Worm (Caenorhabditis elegans): ENCODE results near the gene scl-6.

Gene scl-6

DNA sequence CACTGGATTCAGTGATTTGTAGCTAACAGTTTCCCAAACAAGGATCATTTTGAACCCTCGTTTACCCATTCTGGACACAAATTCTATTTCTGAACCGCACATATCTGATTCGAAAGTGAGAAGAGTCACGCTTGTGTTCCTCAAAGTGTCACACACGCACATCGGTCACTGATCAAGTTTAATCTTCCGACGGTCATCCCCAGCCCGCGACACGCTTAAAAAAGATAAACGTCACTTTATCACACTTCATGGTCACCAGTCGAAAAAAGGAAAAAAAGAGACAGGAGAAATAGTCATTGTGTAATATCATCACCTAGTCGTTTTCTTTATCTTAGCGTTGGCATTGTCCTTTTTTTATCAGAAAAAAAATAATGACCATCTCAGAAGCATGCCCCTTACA is 9.1 kb downstream of the scl-6 start:
- TF ChIP-seq B0310.2 (tag; optimal IDR thresholded peaks at IDR 0.05) (no peak), pes-1 (GFP tag; IDR thresholded peaks at IDR 0.05) (no peak), ets-7 (tag; optimal IDR thresholded peaks at IDR 0.05) (no peak), hnd-1 (tag; optimal IDR thresholded peaks at IDR 0.05) (no peak), hmbx-1 (tag; optimal IDR thresholded peaks at IDR 0.05) (no peak), flt-1 (GFP tag; IDR thresholded peaks at IDR 0.05) (no peak), ceh-36 (tag; optimal IDR thresholded peaks at IDR 0.05) (no peak), tbx-11 (GFP tag; IDR thresholded peaks at IDR 0.05) (no peak), aly-1 (tag; optimal IDR thresholded peaks at IDR 0.05) (no peak), hmg-4 (GFP tag; optimal IDR thresholded peaks at IDR 0.05) (no peak), ama-1 (optimal IDR thresholded peaks at IDR 0.05) (no peak), tbx-37 (GFP tag; conservative IDR thresholded peaks at IDR 0.05) (no peak)

ce11 chrIV:13078342-13078741 is 9.8 kb downstream of the scl-6 start:
- TF ChIP-seq tbx-11 (GFP tag; IDR thresholded peaks at IDR 0.05) = no peak
- no peak for TF ChIP-seq pes-1 (GFP tag; IDR thresholded peaks at IDR 0.05)
- no peak for TF ChIP-seq sea-1 (GFP tag; conservative IDR thresholded peaks at IDR 0.05)
- TF ChIP-seq F13C5.2 (tag; optimal IDR thresholded peaks at IDR 0.05) = no peak
- no peak for TF ChIP-seq tbx-37 (GFP tag; conservative IDR thresholded peaks at IDR 0.05)
- no peak for TF ChIP-seq hmg-4 (GFP tag; optimal IDR thresholded peaks at IDR 0.05)
- TF ChIP-seq B0310.2 (tag; optimal IDR thresholded peaks at IDR 0.05) = no peak
- no peak for TF ChIP-seq ets-7 (tag; optimal IDR thresholded peaks at IDR 0.05)
- no peak for TF ChIP-seq hnd-1 (tag; optimal IDR thresholded peaks at IDR 0.05)

DNA sequence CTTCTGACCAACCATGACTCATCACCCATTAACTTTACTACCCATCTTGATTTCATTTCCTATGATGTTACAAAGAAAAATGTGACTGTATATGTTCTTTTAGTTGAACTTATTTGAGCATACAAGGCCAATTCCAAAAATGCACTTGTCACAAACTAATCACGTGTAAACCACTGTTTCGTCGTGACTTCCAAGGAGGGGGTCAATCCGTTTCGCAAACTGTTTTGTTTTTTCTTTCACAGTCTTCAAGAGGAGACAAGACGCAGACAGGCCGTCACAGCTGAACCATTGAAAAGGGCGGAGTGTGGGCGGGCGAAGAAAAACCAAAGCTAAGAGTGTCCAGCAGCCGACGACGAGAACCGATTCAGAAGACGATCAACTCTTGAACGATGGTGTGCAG is 10.6 kb downstream of the scl-6 start, which contains the start of gene C39E9.8:
Gene C39E9.8 (plus strand): TSS at position 328 of the 400 bp plus-strand sequence.
- no peak for TF ChIP-seq tbx-11 (GFP tag; IDR thresholded peaks at IDR 0.05)
- no peak for TF ChIP-seq hmbx-1 (tag; optimal IDR thresholded peaks at IDR 0.05)
- no peak for TF ChIP-seq tra-4 (tag; optimal IDR thresholded peaks at IDR 0.05)
- TF ChIP-seq F13C5.2 (tag; optimal IDR thresholded peaks at IDR 0.05) = no peak
- TF ChIP-seq tbx-37 (GFP tag; conservative IDR thresholded peaks at IDR 0.05) = no peak
- TF ChIP-seq pes-1 (GFP tag; IDR thresholded peaks at IDR 0.05) = no peak
- TF ChIP-seq ets-7 (tag; optimal IDR thresholded peaks at IDR 0.05) = no peak
- no peak for TF ChIP-seq ama-1 (optimal IDR thresholded peaks at IDR 0.05)
- TF ChIP-seq sea-1 (GFP tag; conservative IDR thresholded peaks at IDR 0.05) = no peak
- no peak for TF ChIP-seq hnd-1 (tag; optimal IDR thresholded peaks at IDR 0.05)
- TF ChIP-seq ceh-36 (tag; optimal IDR thresholded peaks at IDR 0.05) = no peak
- no peak for TF ChIP-seq B0310.2 (tag; optimal IDR thresholded peaks at IDR 0.05)
- TF ChIP-seq hmg-4 (GFP tag; optimal IDR thresholded peaks at IDR 0.05) = no peak
- no peak for TF ChIP-seq ceh-13 (GFP tag; optimal IDR thresholded peaks at IDR 0.05)
- TF ChIP-seq scrt-1 (GFP tag; IDR thresholded peaks at IDR 0.05) = no peak

ce11 chrIV:13080185-13080584 is 11.6 kb downstream of the scl-6 start:
- TF ChIP-seq sea-1 (GFP tag; conservative IDR thresholded peaks at IDR 0.05) (no peak), F13C5.2 (tag; optimal IDR thresholded peaks at IDR 0.05) (no peak), hnd-1 (tag; optimal IDR thresholded peaks at IDR 0.05) (no peak), tbx-37 (GFP tag; conservative IDR thresholded peaks at IDR 0.05) (no peak), tbx-11 (GFP tag; IDR thresholded peaks at IDR 0.05) (no peak), ama-1 (optimal IDR thresholded peaks at IDR 0.05) (no peak), ceh-13 (GFP tag; optimal IDR thresholded peaks at IDR 0.05) (no peak), flt-1 (GFP tag; IDR thresholded peaks at IDR 0.05) (no peak), B0310.2 (tag; optimal IDR thresholded peaks at IDR 0.05) (no peak), pes-1 (GFP tag; IDR thresholded peaks at IDR 0.05) (no peak), tra-4 (tag; optimal IDR thresholded peaks at IDR 0.05) (no peak), hmg-4 (GFP tag; optimal IDR thresholded peaks at IDR 0.05) (no peak), hmbx-1 (tag; optimal IDR thresholded peaks at IDR 0.05) (no peak), ceh-36 (tag; optimal IDR thresholded peaks at IDR 0.05) (no peak), scrt-1 (GFP tag; IDR thresholded peaks at IDR 0.05) (no peak), ets-7 (tag; optimal IDR thresholded peaks at IDR 0.05) (no peak), aly-1 (tag; optimal IDR thresholded peaks at IDR 0.05) (no peak)

DNA sequence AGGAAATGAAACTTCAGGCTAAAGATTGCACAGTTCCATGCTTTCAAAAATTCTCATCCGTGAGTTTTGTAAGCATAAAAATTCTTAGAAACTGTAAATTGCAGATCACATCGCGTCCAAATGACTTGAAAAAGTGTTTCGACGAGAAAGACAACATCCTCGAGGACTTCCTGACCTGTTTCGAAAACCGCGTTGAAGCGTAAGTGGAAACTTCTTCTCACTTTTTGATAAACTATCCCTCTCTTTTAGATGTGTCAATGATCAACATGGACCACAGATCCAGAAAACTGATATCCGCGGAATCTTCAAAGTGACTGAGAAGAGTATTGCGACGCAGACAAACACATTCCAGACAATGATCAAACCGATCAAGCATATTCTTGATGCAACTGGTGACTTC is 12.3 kb downstream of the scl-6 start:
- no peak for TF ChIP-seq flt-1 (GFP tag; IDR thresholded peaks at IDR 0.05)
- TF ChIP-seq tbx-37 (GFP tag; conservative IDR thresholded peaks at IDR 0.05) = no peak
- TF ChIP-seq B0310.2 (tag; optimal IDR thresholded peaks at IDR 0.05) = no peak
- TF ChIP-seq F13C5.2 (tag; optimal IDR thresholded peaks at IDR 0.05) = no peak
- no peak for TF ChIP-seq aly-1 (tag; optimal IDR thresholded peaks at IDR 0.05)
- TF ChIP-seq scrt-1 (GFP tag; IDR thresholded peaks at IDR 0.05) = no peak

DNA sequence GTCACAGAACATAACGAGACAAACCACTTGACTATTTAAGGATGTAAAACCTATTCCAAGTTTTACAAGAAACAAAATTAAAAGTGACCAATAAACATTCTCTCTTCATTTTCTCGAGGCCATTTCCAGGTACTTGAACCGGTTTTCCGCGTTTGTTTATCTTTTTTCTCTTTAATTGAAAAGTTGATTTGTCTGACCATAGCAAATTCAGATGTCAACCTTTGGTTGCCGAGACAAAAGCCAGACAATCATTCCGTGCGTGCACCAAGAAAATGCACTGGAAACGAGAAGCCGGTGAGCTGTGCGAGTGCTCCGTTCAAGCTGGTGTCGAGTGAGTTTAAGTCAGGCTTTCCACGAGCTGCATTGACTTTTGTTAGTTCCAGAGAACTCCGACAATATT is 13.6 kb downstream of the scl-6 start:
- no peak for TF ChIP-seq ceh-13 (GFP tag; optimal IDR thresholded peaks at IDR 0.05)
- no peak for TF ChIP-seq aly-1 (tag; optimal IDR thresholded peaks at IDR 0.05)
- TF ChIP-seq tbx-11 (GFP tag; IDR thresholded peaks at IDR 0.05) = no peak
- TF ChIP-seq tbx-37 (GFP tag; conservative IDR thresholded peaks at IDR 0.05) = no peak
- no peak for TF ChIP-seq F13C5.2 (tag; optimal IDR thresholded peaks at IDR 0.05)
- TF ChIP-seq tra-4 (tag; optimal IDR thresholded peaks at IDR 0.05) = no peak
- TF ChIP-seq sea-1 (GFP tag; conservative IDR thresholded peaks at IDR 0.05) = no peak
- no peak for TF ChIP-seq hmg-4 (GFP tag; optimal IDR thresholded peaks at IDR 0.05)
- no peak for TF ChIP-seq hnd-1 (tag; optimal IDR thresholded peaks at IDR 0.05)
- no peak for TF ChIP-seq hmbx-1 (tag; optimal IDR thresholded peaks at IDR 0.05)
- TF ChIP-seq ceh-36 (tag; optimal IDR thresholded peaks at IDR 0.05) = no peak
- no peak for TF ChIP-seq ets-7 (tag; optimal IDR thresholded peaks at IDR 0.05)
- no peak for TF ChIP-seq pes-1 (GFP tag; IDR thresholded peaks at IDR 0.05)
- no peak for TF ChIP-seq flt-1 (GFP tag; IDR thresholded peaks at IDR 0.05)
- no peak for TF ChIP-seq ama-1 (optimal IDR thresholded peaks at IDR 0.05)
- no peak for TF ChIP-seq scrt-1 (GFP tag; IDR thresholded peaks at IDR 0.05)
- TF ChIP-seq B0310.2 (tag; optimal IDR thresholded peaks at IDR 0.05) = no peak

ce11 chrIV:13082836-13083763 is 14.5 kb downstream of the scl-6 start:
- TF ChIP-seq ceh-36 (tag; optimal IDR thresholded peaks at IDR 0.05) (no peak), ama-1 (optimal IDR thresholded peaks at IDR 0.05) (no peak), tra-4 (tag; optimal IDR thresholded peaks at IDR 0.05) (no peak), tbx-37 (GFP tag; conservative IDR thresholded peaks at IDR 0.05) (no peak), hnd-1 (tag; optimal IDR thresholded peaks at IDR 0.05) (no peak), sea-1 (GFP tag; conservative IDR thresholded peaks at IDR 0.05) (no peak), B0310.2 (tag; optimal IDR thresholded peaks at IDR 0.05) (no peak), F13C5.2 (tag; optimal IDR thresholded peaks at IDR 0.05) (no peak)
